Worm (Caenorhabditis elegans) whole organism, early embryonic: Measurements from ENCODE around the gene par-1.

Source experiments
- B0310.2 ChIP-seq: sonication (generic microtip); optimal IDR thresholded peaks from 2 replicates; lab custom pipeline; 2016; ENCODE audit warnings: mild to moderate bottlenecking, missing genetic modification characterization, missing compliant biosample characterization
- F13C5.2 ChIP-seq: sonication (generic microtip); optimal IDR thresholded peaks from 2 replicates; lab custom pipeline; 2017; ENCODE audit warnings: mild to moderate bottlenecking, missing genetic modification characterization, inconsistent platforms, missing compliant biosample characterization
- aly-1 ChIP-seq: sonication (generic microtip); optimal IDR thresholded peaks from 2 replicates; lab custom pipeline; 2016; ENCODE audit warnings: missing genetic modification characterization, missing compliant biosample characterization
- ama-1 ChIP-seq: fragments of 150-350 bp; optimal IDR thresholded peaks from 2 replicates; lab custom pipeline; 2014
- ceh-13 ChIP-seq: fragments of 200-800 bp; sonication (Bioruptor generic); optimal IDR thresholded peaks from 2 replicates; lab custom pipeline; 2018; ENCODE audit warnings: mild to moderate bottlenecking, missing genetic modification characterization, missing compliant biosample characterization
- ceh-36 ChIP-seq: sonication (generic microtip); optimal IDR thresholded peaks from 2 replicates; lab custom pipeline; 2016; ENCODE audit warnings: missing genetic modification characterization, inconsistent platforms, missing compliant biosample characterization
- ets-7 ChIP-seq: sonication (generic microtip); optimal IDR thresholded peaks from 2 replicates; lab custom pipeline; 2016; ENCODE audit warnings: missing genotype, missing genetic modification characterization, missing compliant biosample characterization
- flt-1 ChIP-seq: fragments of 200-800 bp; sonication (Bioruptor generic); IDR thresholded peaks from 2 replicates; pipeline ENCODE4 v1.3.6; 2022; ENCODE audit warnings: missing genetic modification characterization, missing compliant biosample characterization
- hmbx-1 ChIP-seq: sonication (generic microtip); optimal IDR thresholded peaks from 2 replicates; lab custom pipeline; 2016; ENCODE audit warnings: mild to moderate bottlenecking, missing genetic modification characterization, missing compliant biosample characterization
- hmg-4 ChIP-seq: fragments of 200-800 bp; sonication (Bioruptor generic); optimal IDR thresholded peaks from 2 replicates; lab custom pipeline; 2018; ENCODE audit warnings: mild to moderate bottlenecking, missing genetic modification characterization, missing compliant biosample characterization
- hnd-1 ChIP-seq: sonication (generic microtip); optimal IDR thresholded peaks from 2 replicates; lab custom pipeline; 2016; ENCODE audit warnings: missing genetic modification characterization, missing compliant biosample characterization
- pes-1 ChIP-seq: fragments of 200-800 bp; sonication (Bioruptor generic); IDR thresholded peaks from 2 replicates; pipeline ENCODE4 v1.3.6; 2022; ENCODE audit warnings: missing genetic modification reagents, missing genetic modification characterization, missing compliant biosample characterization
- scrt-1 ChIP-seq: fragments of 200-800 bp; sonication (Bioruptor generic); IDR thresholded peaks from 2 replicates; pipeline ENCODE4 v1.3.6; 2022; ENCODE audit warnings: missing genetic modification characterization, missing compliant biosample characterization
- sea-1 ChIP-seq: fragments of 200-800 bp; sonication (Bioruptor generic); conservative IDR thresholded peaks from 2 replicates; pipeline ENCODE4 v1.3.6; 2022; ENCODE audit warnings: missing genetic modification characterization, missing compliant biosample characterization
- tbx-11 ChIP-seq: fragments of 200-800 bp; sonication (Bioruptor generic); IDR thresholded peaks from 2 replicates; pipeline ENCODE4 v1.3.6; 2022; ENCODE audit warnings: missing genetic modification characterization, missing compliant biosample characterization
- tbx-37 ChIP-seq: fragments of 200-800 bp; sonication (Bioruptor generic); conservative IDR thresholded peaks from 2 replicates; pipeline ENCODE4 v1.3.6; 2022; ENCODE audit warnings: missing genetic modification reagents, missing genetic modification characterization, missing compliant biosample characterization
- tra-4 ChIP-seq: sonication (generic microtip); optimal IDR thresholded peaks from 2 replicates; lab custom pipeline; 2017; ENCODE audit warnings: missing genetic modification characterization, missing compliant biosample characterization

Gene par-1

ce11 chrV:14110042-14110441, 35.1 kb downstream of the par-1 start, which contains the start of gene H39E23.2:
Gene H39E23.2, plus strand, starts transcription at chrV:14110342.
- no peak for TF ChIP-seq pes-1
- TF ChIP-seq B0310.2 (tag; lab: Kevin White, UChicago) = no peak
- no peak for TF ChIP-seq hmbx-1 (tag; lab: Kevin White, UChicago)
- TF ChIP-seq sea-1 (GFP tag; lab: Robert Waterston, UW) = no peak
- TF ChIP-seq hnd-1 (tag; lab: Kevin White, UChicago) = no peak
- TF ChIP-seq scrt-1 = no peak
- no peak for TF ChIP-seq tbx-37 (GFP tag; lab: Robert Waterston, UW)

DNA sequence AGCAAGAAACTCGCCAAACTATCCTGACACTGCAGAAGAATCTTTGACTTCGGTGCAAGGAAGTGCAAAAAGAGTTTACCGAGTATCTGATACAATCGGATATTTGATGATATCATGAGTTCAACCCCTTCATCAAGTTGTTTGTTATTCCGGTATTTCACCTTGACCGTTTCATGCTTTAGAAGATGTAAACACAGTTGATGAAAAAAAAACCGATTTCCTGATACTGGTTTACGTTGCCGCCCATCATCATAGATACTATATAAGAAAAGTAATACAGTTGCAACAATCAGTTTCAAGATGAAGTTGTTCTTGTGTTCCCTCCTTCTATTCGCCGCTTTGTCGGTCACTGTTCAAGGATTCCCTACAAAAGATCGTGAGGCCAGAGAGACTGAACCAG, 37.7 kb downstream of the par-1 start, which contains the start of gene H39E23.3:
H39E23.3 (plus strand) TSS at position 301 of the 400 bp plus-strand sequence.
- TF ChIP-seq F13C5.2 (tag; lab: Kevin White, UChicago) (no peak), B0310.2 (tag; lab: Kevin White, UChicago) (no peak), ets-7 (tag; lab: Kevin White, UChicago) (no peak), tbx-11 (GFP tag; lab: Robert Waterston, UW) (no peak), aly-1 (tag; lab: Kevin White, UChicago) (no peak), tra-4 (tag; lab: Kevin White, UChicago) (no peak), hnd-1 (tag; lab: Kevin White, UChicago) (no peak), pes-1 (no peak), hmg-4 (GFP tag; lab: Kevin White, UChicago) (no peak), hmbx-1 (tag; lab: Kevin White, UChicago) (no peak), flt-1 (no peak), scrt-1 (no peak), ceh-13 (no peak), ama-1 (lab: Kevin White, UChicago) (no peak), sea-1 (GFP tag; lab: Robert Waterston, UW) (no peak)

DNA sequence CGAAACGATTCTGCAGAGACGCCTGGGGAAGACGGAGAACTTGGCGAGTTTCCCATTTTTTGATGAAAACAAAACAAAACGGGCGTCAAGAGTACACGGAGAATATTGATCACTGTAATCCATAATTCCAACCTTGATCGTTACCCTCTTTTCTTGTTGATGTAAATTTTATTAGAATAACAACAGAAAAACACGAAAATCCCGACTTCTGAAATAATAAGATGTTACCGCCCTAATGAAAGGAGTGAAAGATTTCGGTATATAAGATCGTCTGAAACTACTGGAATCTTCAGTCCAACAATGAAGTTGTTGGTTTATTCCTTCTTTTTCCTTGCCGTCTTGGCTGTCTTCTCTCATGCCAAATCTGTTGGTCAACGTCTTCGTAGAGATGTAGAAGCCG, 41.2 kb downstream of the par-1 start, which contains the start of gene D1086.9:
D1086.9 (plus strand) TSS at position 301 of the 400 bp plus-strand sequence.
- TF ChIP-seq hmg-4 (GFP tag; lab: Kevin White, UChicago) (no peak), scrt-1 (no peak), ceh-13 (no peak), hnd-1 (tag; lab: Kevin White, UChicago) (no peak), aly-1 (tag; lab: Kevin White, UChicago) (no peak), tra-4 (tag; lab: Kevin White, UChicago) (no peak), ceh-36 (tag; lab: Kevin White, UChicago) (no peak), F13C5.2 (tag; lab: Kevin White, UChicago) (no peak), hmbx-1 (tag; lab: Kevin White, UChicago) (no peak), sea-1 (GFP tag; lab: Robert Waterston, UW) (no peak), pes-1 (no peak), B0310.2 (tag; lab: Kevin White, UChicago) (no peak), ets-7 (tag; lab: Kevin White, UChicago) (no peak), ama-1 (lab: Kevin White, UChicago) (no peak), tbx-37 (GFP tag; lab: Robert Waterston, UW) (no peak), flt-1 (no peak), tbx-11 (GFP tag; lab: Robert Waterston, UW) (no peak)

DNA sequence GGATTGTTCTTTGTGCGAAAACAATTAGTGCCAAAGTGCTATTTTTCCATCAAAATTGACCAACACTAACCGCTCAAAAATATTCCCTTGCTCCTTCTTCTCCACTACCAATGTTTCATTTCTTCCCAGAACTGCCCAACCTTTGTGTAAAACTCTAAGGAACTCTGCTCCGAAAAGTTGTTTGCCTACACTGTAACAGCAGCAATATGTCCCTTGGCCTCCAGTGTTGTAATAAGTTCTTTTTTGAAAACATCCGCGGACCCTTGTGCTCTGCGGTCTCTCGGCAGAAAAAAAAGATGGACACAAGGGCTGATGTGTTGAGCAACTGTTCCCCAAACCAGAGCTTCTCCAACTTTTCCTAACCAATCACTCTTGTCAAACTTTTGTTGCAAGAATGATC, 44.3 kb downstream of the par-1 start, which contains the start of gene D1086.12:
D1086.12 (plus strand) TSS at position 301 of the 400 bp plus-strand sequence.
- TF ChIP-seq B0310.2 (tag; lab: Kevin White, UChicago) = no peak
- TF ChIP-seq scrt-1 = no peak
- no peak for TF ChIP-seq pes-1
- no peak for TF ChIP-seq hmg-4 (GFP tag; lab: Kevin White, UChicago)
- no peak for TF ChIP-seq flt-1
- TF ChIP-seq tbx-11 (GFP tag; lab: Robert Waterston, UW) = no peak
- no peak for TF ChIP-seq aly-1 (tag; lab: Kevin White, UChicago)
- TF ChIP-seq ets-7 (tag; lab: Kevin White, UChicago) = no peak
- no peak for TF ChIP-seq F13C5.2 (tag; lab: Kevin White, UChicago)
- no peak for TF ChIP-seq tra-4 (tag; lab: Kevin White, UChicago)
- no peak for TF ChIP-seq ceh-13
- no peak for TF ChIP-seq ceh-36 (tag; lab: Kevin White, UChicago)
- TF ChIP-seq hnd-1 (tag; lab: Kevin White, UChicago) = no peak
- TF ChIP-seq ama-1 (lab: Kevin White, UChicago) = no peak
- TF ChIP-seq hmbx-1 (tag; lab: Kevin White, UChicago) = no peak
- TF ChIP-seq sea-1 (GFP tag; lab: Robert Waterston, UW) = no peak

DNA sequence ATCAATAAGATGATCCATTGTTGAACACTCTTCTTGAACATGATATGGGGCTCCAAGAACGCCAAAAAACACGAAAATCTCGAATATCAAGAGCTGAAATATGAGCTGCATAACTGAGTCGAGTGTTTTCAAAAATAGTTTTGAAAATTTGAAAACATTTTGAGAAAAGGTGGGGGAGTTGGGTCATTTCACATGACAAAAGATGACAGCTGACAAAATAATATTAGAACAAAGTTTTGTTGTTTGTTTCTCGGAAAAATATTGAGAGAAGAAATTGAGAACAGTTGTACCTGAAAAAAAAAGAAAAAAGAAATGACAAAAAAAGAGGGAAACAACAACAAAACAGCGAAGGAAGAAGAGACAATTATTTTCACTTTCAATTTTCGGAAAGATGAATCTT, 46.6 kb downstream of the par-1 start, which contains the start of the genes D1086.2 and D1086.1:
D1086.2 (minus strand) TSS at position 150 of the 400 bp plus-strand sequence.
D1086.1 (plus strand) TSS at position 340 of the 400 bp plus-strand sequence.
- TF ChIP-seq F13C5.2 (tag; lab: Kevin White, UChicago) (no peak), ets-7 (tag; lab: Kevin White, UChicago) (no peak), scrt-1 (no peak), hnd-1 (tag; lab: Kevin White, UChicago) (no peak), hmg-4 (GFP tag; lab: Kevin White, UChicago) (no peak), ceh-13 (no peak), ama-1 (lab: Kevin White, UChicago) (no peak), tbx-37 (GFP tag; lab: Robert Waterston, UW) (no peak), aly-1 (tag; lab: Kevin White, UChicago) (no peak), B0310.2 (tag; lab: Kevin White, UChicago) (no peak), ceh-36 (tag; lab: Kevin White, UChicago) (no peak), sea-1 (GFP tag; lab: Robert Waterston, UW) (no peak)

ce11 chrV:14097358-14097757, 47.8 kb downstream of the par-1 start:
- TF ChIP-seq ets-7 (tag; lab: Kevin White, UChicago) (no peak), tra-4 (tag; lab: Kevin White, UChicago) (no peak), B0310.2 (tag; lab: Kevin White, UChicago) (no peak)

- TF ChIP-seq F13C5.2 (tag; lab: Kevin White, UChicago) (no peak), hmbx-1 (tag; lab: Kevin White, UChicago) (no peak)
These were observed 50.2 kb downstream of the par-1 start for ce11 chrV:14094953-14095352.
